Fruit fly (Drosophila melanogaster): ENCODE results near the gene tth.

tth gene

DNA sequence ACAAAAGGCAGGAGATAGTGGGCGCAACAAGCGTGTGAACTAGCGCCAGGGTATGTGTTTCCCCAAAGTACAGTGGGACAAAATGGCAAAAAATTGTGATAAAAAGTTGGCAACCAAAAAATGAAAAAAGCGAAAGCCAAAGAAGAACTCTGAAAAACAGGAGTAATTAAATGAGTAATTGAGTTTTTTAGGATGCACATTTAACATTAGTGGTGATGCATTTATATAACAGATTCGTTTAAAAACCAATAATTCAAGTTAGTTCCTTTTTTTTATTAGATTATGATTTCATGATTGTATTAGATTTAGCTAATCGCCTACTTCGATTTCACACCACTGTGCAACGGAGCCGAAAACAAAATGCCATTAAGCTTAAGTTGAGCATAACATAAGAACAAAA lies 44.0 kb downstream of the tth start (continued):
- TF ChIP-seq CG6854 (GFP tag; optimal IDR thresholded peaks at IDR 0.05) (no peak), pdm3 (GFP tag; optimal IDR thresholded peaks at IDR 0.05) (peak; percentile 59), fd59A (GFP tag; optimal IDR thresholded peaks at IDR 0.05) (peak; percentile 1), Ets96B (tag; optimal IDR thresholded peaks at IDR 0.05) (peak; percentile 29), CG6792 (GFP tag; optimal IDR thresholded peaks at IDR 0.05) (no peak), Ets21C (GFP tag; optimal IDR thresholded peaks at IDR 0.05) (peak; percentile 32), dac (GFP tag; optimal IDR thresholded peaks at IDR 0.05) (peak; percentile 45), svp (GFP tag) (peak; percentile 61)

DNA sequence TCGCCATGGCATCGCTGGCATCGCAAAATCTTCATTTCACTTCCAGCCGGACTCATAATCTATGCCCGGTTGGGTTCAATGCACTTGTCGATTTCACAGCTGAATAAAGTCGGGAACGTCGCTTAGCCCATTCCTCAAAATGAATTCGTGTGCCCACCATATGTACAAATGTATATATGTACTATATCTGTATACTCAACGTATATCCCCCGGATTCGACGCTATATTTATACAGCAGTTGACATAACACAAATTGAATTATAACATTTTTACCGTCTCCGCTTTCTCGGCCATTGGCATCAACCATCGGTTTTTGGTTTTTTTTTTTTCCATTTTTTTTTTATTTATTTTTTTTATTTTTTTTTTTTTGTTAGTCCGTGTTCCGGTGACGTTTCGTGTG lies 46.1 kb downstream of the tth start:
- TF ChIP-seq CG11902 (GFP tag; optimal IDR thresholded peaks at IDR 0.05) = no peak
- TF ChIP-seq CG11762 (GFP tag; optimal IDR thresholded peaks at IDR 0.05; ENCODE audit: insufficient read depth) = no peak
- no peak for TF ChIP-seq CG6276 (GFP tag; optimal IDR thresholded peaks at IDR 0.05)
- no peak for TF ChIP-seq acj6 (GFP tag; optimal IDR thresholded peaks at IDR 0.05)
- TF ChIP-seq CG16779 (tag; optimal IDR thresholded peaks at IDR 0.05) = no peak
- no peak for TF ChIP-seq CG6808 (GFP tag; optimal IDR thresholded peaks at IDR 0.05)
- TF ChIP-seq Sox102F (GFP tag; optimal IDR thresholded peaks at IDR 0.05) = peak; percentile 12
- no peak for TF ChIP-seq CG6792 (GFP tag; optimal IDR thresholded peaks at IDR 0.05)
- TF ChIP-seq Hr39 (GFP tag; optimal IDR thresholded peaks at IDR 0.05) = no peak
- peak; percentile 26 for TF ChIP-seq CG34406 (GFP tag; optimal IDR thresholded peaks at IDR 0.05)
- peak; percentile 15 for TF ChIP-seq topi (GFP tag; optimal IDR thresholded peaks at IDR 0.05)
- TF ChIP-seq fkh (GFP tag; optimal IDR thresholded peaks at IDR 0.05) = peak; percentile 77
- TF ChIP-seq Met (GFP tag; optimal IDR thresholded peaks at IDR 0.05) = peak; percentile 7
- TF ChIP-seq salr (GFP tag; optimal IDR thresholded peaks at IDR 0.05) = no peak
- TF ChIP-seq vri (GFP tag; optimal IDR thresholded peaks at IDR 0.05) = peak; percentile 88
- TF ChIP-seq eg (GFP tag; IDR thresholded peaks at IDR 0.05) = no peak
- TF ChIP-seq Lpt (GFP tag; optimal IDR thresholded peaks at IDR 0.05) = no peak
- no peak for TF ChIP-seq CG6854 (GFP tag; optimal IDR thresholded peaks at IDR 0.05)
- TF ChIP-seq cyc (GFP tag; optimal IDR thresholded peaks at IDR 0.05) = no peak
- no peak for TF ChIP-seq dac (GFP tag; optimal IDR thresholded peaks at IDR 0.05)
- no peak for TF ChIP-seq Hr38 (GFP tag; optimal IDR thresholded peaks at IDR 0.05)
- TF ChIP-seq CG8319 (GFP tag; optimal IDR thresholded peaks at IDR 0.05) = no peak
- peak; percentile 20 for TF ChIP-seq Smox (GFP tag; optimal IDR thresholded peaks at IDR 0.05)
- TF ChIP-seq OdsH (GFP tag; optimal IDR thresholded peaks at IDR 0.05) = no peak
- peak; percentile 46 for TF ChIP-seq Eip78C (GFP tag)
- TF ChIP-seq achi (GFP tag; optimal IDR thresholded peaks at IDR 0.05) = no peak
- TF ChIP-seq CG1621 (tag; optimal IDR thresholded peaks at IDR 0.05) = no peak
- peak; percentile 72 for TF ChIP-seq svp (GFP tag)
- TF ChIP-seq CG6163 (GFP tag; IDR thresholded peaks at IDR 0.05) = 0 out of 3 replicates have a peak, but pooled peaks have one; percentile 30
- TF ChIP-seq Eip93F (GFP tag; optimal IDR thresholded peaks at IDR 0.05) = no peak
- TF ChIP-seq esn (GFP tag; optimal IDR thresholded peaks at IDR 0.05) = peak; percentile 21
- no peak for TF ChIP-seq pdm3 (GFP tag; optimal IDR thresholded peaks at IDR 0.05)
- no peak for TF ChIP-seq Sox14 (GFP tag; optimal IDR thresholded peaks at IDR 0.05)

DNA sequence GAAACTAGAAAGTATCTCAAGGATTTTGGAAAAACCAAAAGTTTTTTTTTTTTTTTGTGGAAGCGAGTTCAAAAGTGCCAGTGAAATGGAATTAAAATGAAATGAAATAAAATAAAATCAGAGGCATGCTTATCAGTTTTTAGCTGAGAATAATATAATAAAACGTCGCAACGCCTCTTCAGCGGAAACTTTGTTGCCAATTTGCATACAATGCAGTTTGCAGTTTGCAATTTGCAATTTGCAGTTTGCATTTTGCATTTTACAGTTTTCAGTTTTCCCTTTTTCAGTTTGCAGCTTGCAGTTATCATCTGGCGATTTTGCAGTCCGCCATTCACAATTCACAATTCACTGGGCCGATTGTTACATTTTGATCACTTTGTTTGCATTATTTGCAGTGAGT lies 47.5 kb downstream of the tth start:
- TF ChIP-seq CG32006 (GFP tag; optimal IDR thresholded peaks at IDR 0.05) (no peak), svp (GFP tag) (peak; percentile 10), dsx (GFP tag; optimal IDR thresholded peaks at IDR 0.05; ENCODE audit: poor library complexity, severe bottlenecking) (peak; percentile 57)

DNA sequence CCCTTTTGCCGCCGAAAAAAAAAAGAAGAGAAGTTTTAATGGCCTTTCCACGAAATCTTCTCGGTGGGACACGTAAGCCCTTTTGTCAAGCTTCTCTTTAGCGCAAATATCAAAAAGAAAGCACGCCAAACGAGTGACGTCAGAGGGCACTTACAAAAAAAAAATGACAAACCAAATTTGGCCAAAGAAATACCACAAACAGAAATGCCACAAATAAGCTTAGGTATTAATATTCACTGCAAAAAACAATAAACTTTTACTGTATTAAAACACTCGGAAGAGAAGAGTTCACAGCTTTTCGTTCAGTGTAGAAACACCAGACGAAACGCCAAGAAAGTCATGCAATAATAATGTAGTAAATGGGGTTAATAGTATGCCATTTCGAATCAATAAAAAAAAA lies 48.3 kb downstream of the tth start:
- TF ChIP-seq esn (GFP tag; optimal IDR thresholded peaks at IDR 0.05) = peak; percentile 69
- TF ChIP-seq CG8119 (GFP tag; IDR thresholded peaks at IDR 0.05) = peak; percentile 42; the same call in 1 of the 3 replicates
- TF ChIP-seq Gug (GFP tag; IDR thresholded peaks at IDR 0.05) = no peak
- no peak for TF ChIP-seq salr (GFP tag; optimal IDR thresholded peaks at IDR 0.05)
- peak; percentile 40 for TF ChIP-seq CG10669 (GFP tag; optimal IDR thresholded peaks at IDR 0.05)
- TF ChIP-seq Hr4 (GFP tag; optimal IDR thresholded peaks at IDR 0.05) = peak; percentile 47
- TF ChIP-seq Sox102F (GFP tag; optimal IDR thresholded peaks at IDR 0.05) = peak; percentile 72
- TF ChIP-seq CG7368 (GFP tag; optimal IDR thresholded peaks at IDR 0.05) = peak; percentile 56
- TF ChIP-seq lz (GFP tag; optimal IDR thresholded peaks at IDR 0.05) = peak; percentile 67
- peak; percentile 14 for TF ChIP-seq CG8319 (GFP tag; optimal IDR thresholded peaks at IDR 0.05)
- peak; percentile 61 for TF ChIP-seq CG31627 (GFP tag; optimal IDR thresholded peaks at IDR 0.05)
- peak; percentile 57 for TF ChIP-seq Hr39 (GFP tag; optimal IDR thresholded peaks at IDR 0.05)
- peak; percentile 31 for TF ChIP-seq Sox14 (GFP tag; optimal IDR thresholded peaks at IDR 0.05)
- peak; percentile 49 for TF ChIP-seq CG8632 (GFP tag; optimal IDR thresholded peaks at IDR 0.05)
- TF ChIP-seq CG32006 (GFP tag; optimal IDR thresholded peaks at IDR 0.05) = peak; percentile 32
- peak; percentile 92 for TF ChIP-seq Eip78C (GFP tag)
- TF ChIP-seq dac (GFP tag; optimal IDR thresholded peaks at IDR 0.05) = no peak
- no peak for TF ChIP-seq CG6854 (GFP tag; optimal IDR thresholded peaks at IDR 0.05)
- TF ChIP-seq cyc (GFP tag; optimal IDR thresholded peaks at IDR 0.05) = peak; percentile 59
- peak; percentile 38 for TF ChIP-seq CG10631 (GFP tag; optimal IDR thresholded peaks at IDR 0.05)

Data from whole organism, prepupa.